Fruit fly (Drosophila melanogaster): ENCODE measurements around the gene CG43373.

CG43373 gene

dm6 chr3L:16486502-16486901 is 56.7 kb downstream of the CG43373 start:
- TF ChIP-seq CG1647 (GFP tag; optimal IDR thresholded peaks at IDR 0.05), result no peak
- TF ChIP-seq cwo (GFP tag; optimal IDR thresholded peaks at IDR 0.05), result no peak
- no peak for TF ChIP-seq CG43689 (GFP tag; IDR thresholded peaks at IDR 0.05)
- no peak for TF ChIP-seq D19B (GFP tag; optimal IDR thresholded peaks at IDR 0.05)
- TF ChIP-seq CG32767 (GFP tag; IDR thresholded peaks at IDR 0.05), result no peak
- peak; percentile 48; the same call in 1 of the 3 replicates for TF ChIP-seq CG11093 (GFP tag; IDR thresholded peaks at IDR 0.05)
- TF ChIP-seq ken (GFP tag; IDR thresholded peaks at IDR 0.05), result 0 out of 3 replicates have a peak, but pooled peaks have one; percentile 22
- peak; percentile 61 for TF ChIP-seq CG6689 (GFP tag; IDR thresholded peaks at IDR 0.05)
- no peak for TF ChIP-seq Spps (tag; optimal IDR thresholded peaks at IDR 0.05)
- peak; percentile 22 for TF ChIP-seq salm (tag; optimal IDR thresholded peaks at IDR 0.05)
- TF ChIP-seq D (optimal IDR thresholded peaks at IDR 0.05), result no peak
- TF ChIP-seq D (GFP tag; optimal IDR thresholded peaks at IDR 0.05), result no peak
- no peak for TF ChIP-seq pan (optimal IDR thresholded peaks at IDR 0.05)
- TF ChIP-seq pan (GFP tag; optimal IDR thresholded peaks at IDR 0.05 in 1 of 2, IDR thresholded peaks at IDR 0.05 in 1 of 2), result peak in 1 of 2 experiments; percentile 87
- no peak for TF ChIP-seq CG10321 (GFP tag; IDR thresholded peaks at IDR 0.05)
- TF ChIP-seq Trl (optimal IDR thresholded peaks at IDR 0.05), result no peak
- TF ChIP-seq Trl (GFP tag; optimal IDR thresholded peaks at IDR 0.05), result peak; percentile 9
- TF ChIP-seq ro (GFP tag; IDR thresholded peaks at IDR 0.05), result no peak; the same call in 1 of the 2 replicates
- TF ChIP-seq Nf-YB (GFP tag; optimal IDR thresholded peaks at IDR 0.05), result no peak
- no peak for TF ChIP-seq sr (GFP tag; IDR thresholded peaks at IDR 0.05)
- TF ChIP-seq H15 (GFP tag; IDR thresholded peaks at IDR 0.05), result peak; percentile 65; the same call in 2 of the 3 replicates
- no peak for TF ChIP-seq CG16813 (GFP tag; IDR thresholded peaks at IDR 0.05; ENCODE audit: partially characterized antibody)
- no peak for TF ChIP-seq Dref (GFP tag; IDR thresholded peaks at IDR 0.05)
- TF ChIP-seq CG31441 (GFP tag; IDR thresholded peaks at IDR 0.05), result peak; percentile 51
- TF ChIP-seq tgo (GFP tag; IDR thresholded peaks at IDR 0.05), result peak; percentile 62; the same call in 2 of the 3 replicates
- TF ChIP-seq CG14441 (GFP tag; IDR thresholded peaks at IDR 0.05), result peak; percentile 73
- TF ChIP-seq chm (GFP tag; IDR thresholded peaks at IDR 0.05), result 0 out of 2 replicates have a peak, but pooled peaks have one; percentile 41
- no peak for TF ChIP-seq HmgD (GFP tag; optimal IDR thresholded peaks at IDR 0.05)
- no peak for TF ChIP-seq CG33213 (GFP tag; optimal IDR thresholded peaks at IDR 0.05)
- TF ChIP-seq lmd (GFP tag; IDR thresholded peaks at IDR 0.05), result peak; percentile 30; the same call in 1 of the 2 replicates
- TF ChIP-seq eve (GFP tag; optimal IDR thresholded peaks at IDR 0.05), result no peak
- 0 out of 3 replicates have a peak, but pooled peaks have one; percentile 14 for TF ChIP-seq CG14050 (GFP tag; IDR thresholded peaks at IDR 0.05)
- TF ChIP-seq CG3407 (GFP tag; optimal IDR thresholded peaks at IDR 0.05), result no peak
- no peak for TF ChIP-seq sqz (GFP tag; optimal IDR thresholded peaks at IDR 0.05)
- no peak for TF ChIP-seq Nf-YA (GFP tag; IDR thresholded peaks at IDR 0.05)
- TF ChIP-seq peb (GFP tag; IDR thresholded peaks at IDR 0.05), result peak; percentile 48; the same call in 1 of the 2 replicates
- TF ChIP-seq row (GFP tag; IDR thresholded peaks at IDR 0.05), result peak; percentile 42; the same call in 2 of the 3 replicates
- peak; percentile 80 for TF ChIP-seq onecut (GFP tag; IDR thresholded peaks at IDR 0.05)
- TF ChIP-seq CG8765 (GFP tag; IDR thresholded peaks at IDR 0.05), result peak; percentile 15; the same call in 1 of the 2 replicates
- TF ChIP-seq CG4360 (GFP tag; IDR thresholded peaks at IDR 0.05), result peak; percentile 42; the same call in 1 of the 2 replicates
- TF ChIP-seq CTCF (GFP tag; optimal IDR thresholded peaks at IDR 0.05), result no peak
- TF ChIP-seq CG17328 (GFP tag; IDR thresholded peaks at IDR 0.05), result 0 out of 2 replicates have a peak, but pooled peaks have one; percentile 7
- TF ChIP-seq CG10543 (GFP tag; optimal IDR thresholded peaks at IDR 0.05), result no peak
- no peak for TF ChIP-seq Atf6 (GFP tag; IDR thresholded peaks at IDR 0.05)
- peak; percentile 86 for TF ChIP-seq vvl (GFP tag; IDR thresholded peaks at IDR 0.05)
- no peak for TF ChIP-seq C15 (GFP tag; IDR thresholded peaks at IDR 0.05)
- TF ChIP-seq ttk (GFP tag; IDR thresholded peaks at IDR 0.05), result peak; percentile 45; the same call in 1 of the 2 replicates
- TF ChIP-seq CG10209 (GFP tag; optimal IDR thresholded peaks at IDR 0.05), result no peak
- TF ChIP-seq TFAM (GFP tag; optimal IDR thresholded peaks at IDR 0.05), result no peak
- peak; percentile 36 for TF ChIP-seq Sox102F (GFP tag; optimal IDR thresholded peaks at IDR 0.05)
- no peak for TF ChIP-seq CG2120 (GFP tag; optimal IDR thresholded peaks at IDR 0.05)
- TF ChIP-seq CG17829 (tag; optimal IDR thresholded peaks at IDR 0.05), result peak; percentile 49
- TF ChIP-seq Hr78 (GFP tag; optimal IDR thresholded peaks at IDR 0.05), result peak in 1 of 2 experiments; percentile 1
